Fruit fly (Drosophila melanogaster): Measurements from ENCODE around the gene mab-21.
A peak's percentile ranks its signal among the peaks of the same experiment; 100 is the strongest.

mab-21 gene

dm6 chrX:6032826-6033225, 19.8 kb upstream of the mab-21 start:
- TF ChIP-seq Ets65A (GFP tag) (peak; percentile 43), pros (GFP tag; optimal IDR thresholded peaks at IDR 0.05) (peak; percentile 51), insv (GFP tag; optimal IDR thresholded peaks at IDR 0.05) (no peak), tap (tag; optimal IDR thresholded peaks at IDR 0.05) (no peak), CG17328 (GFP tag; IDR thresholded peaks at IDR 0.05) (no peak), CG7745 (tag; optimal IDR thresholded peaks at IDR 0.05) (no peak), Trl (optimal IDR thresholded peaks at IDR 0.05) (no peak), Trl (GFP tag; optimal IDR thresholded peaks at IDR 0.05) (no peak), NFAT (GFP tag; IDR thresholded peaks at IDR 0.05) (no peak), z (GFP tag; IDR thresholded peaks at IDR 0.05) (0 out of 3 replicates have a peak, but pooled peaks have one; percentile 55)

- TF ChIP-seq Optix (GFP tag; IDR thresholded peaks at IDR 0.05) (peak; percentile 73), CG10147 (GFP tag; optimal IDR thresholded peaks at IDR 0.05) (peak; percentile 46), pho (GFP tag; optimal IDR thresholded peaks at IDR 0.05) (peak; percentile 69), CG4730 (GFP tag; IDR thresholded peaks at IDR 0.05) (0 out of 2 replicates have a peak, but pooled peaks have one; percentile 51), gcm (GFP tag; optimal IDR thresholded peaks at IDR 0.05) (peak; percentile 76), CoRest (tag; optimal IDR thresholded peaks at IDR 0.05) (peak; percentile 85), Deaf1 (tag; optimal IDR thresholded peaks at IDR 0.05) (peak; percentile 41), abd-A (tag; optimal IDR thresholded peaks at IDR 0.05) (peak; percentile 61), CG3281 (GFP tag; optimal IDR thresholded peaks at IDR 0.05) (peak; percentile 60), eyg (GFP tag; optimal IDR thresholded peaks at IDR 0.05) (peak; percentile 53), corto (GFP tag; optimal IDR thresholded peaks at IDR 0.05) (no peak), CG11085 (GFP tag; IDR thresholded peaks at IDR 0.05) (0 out of 2 replicates have a peak, but pooled peaks have one; percentile 22), CG2120 (GFP tag; optimal IDR thresholded peaks at IDR 0.05) (peak; percentile 77), CG11723 (GFP tag; optimal IDR thresholded peaks at IDR 0.05) (peak; percentile 54), Bgb (GFP tag; IDR thresholded peaks at IDR 0.05; ENCODE audit: partially characterized antibody) (no peak), CG7357 (GFP tag; IDR thresholded peaks at IDR 0.05) (no peak), CG14860 (GFP tag; IDR thresholded peaks at IDR 0.05; ENCODE audit: partially characterized antibody) (no peak), Atf-2 (GFP tag; optimal IDR thresholded peaks at IDR 0.05) (peak; percentile 72), luna (GFP tag; optimal IDR thresholded peaks at IDR 0.05) (no peak), CG31388 (GFP tag; optimal IDR thresholded peaks at IDR 0.05) (peak; percentile 25), bigmax (GFP tag; optimal IDR thresholded peaks at IDR 0.05) (no peak), Taf1 (GFP tag; IDR thresholded peaks at IDR 0.05) (0 out of 2 replicates have a peak, but pooled peaks have one; percentile 27), ttk (GFP tag; IDR thresholded peaks at IDR 0.05) (peak; percentile 70), cato (GFP tag; optimal IDR thresholded peaks at IDR 0.05; ENCODE audit: borderline replicate concordance) (peak; percentile 30), CG8924 (tag; optimal IDR thresholded peaks at IDR 0.05) (peak; percentile 86), CG8944 (GFP tag; optimal IDR thresholded peaks at IDR 0.05) (peak; percentile 65), CG13894 (tag; optimal IDR thresholded peaks at IDR 0.05) (peak; percentile 15), Xbp1 (GFP tag; optimal IDR thresholded peaks at IDR 0.05) (peak; percentile 77), stc (GFP tag; IDR thresholded peaks at IDR 0.05) (peak; percentile 71), Med (GFP tag) (peak; percentile 92), PHDP (tag; optimal IDR thresholded peaks at IDR 0.05) (peak; percentile 71), bab2 (GFP tag; optimal IDR thresholded peaks at IDR 0.05) (peak; percentile 71), CG5180 (GFP tag; optimal IDR thresholded peaks at IDR 0.05) (peak; percentile 67), H2.0 (GFP tag; IDR thresholded peaks at IDR 0.05) (peak; percentile 75), knrl (GFP tag; IDR thresholded peaks at IDR 0.05; ENCODE audit: partially characterized antibody) (0 out of 3 replicates have a peak, but pooled peaks have one; percentile 25), zfh1 (GFP tag; IDR thresholded peaks at IDR 0.05) (peak; percentile 85), Ada2b (GFP tag; IDR thresholded peaks at IDR 0.05) (peak; percentile 70), hbn (GFP tag; IDR thresholded peaks at IDR 0.05; ENCODE audit: partially characterized antibody) (no peak), NK7.1 (GFP tag; optimal IDR thresholded peaks at IDR 0.05) (peak; percentile 55), bbx (GFP tag; IDR thresholded peaks at IDR 0.05; ENCODE audit: partially characterized antibody) (no peak)
Measured at dm6 chrX:6031692-6032091, 18.7 kb upstream of the mab-21 start.
